Worm (Caenorhabditis elegans) whole organism, L4 larva: ENCODE results near the gene zipt-9.

Experiments used
- F49E8.2 ChIP-seq: sonication (generic microtip); optimal IDR thresholded peaks from 2 replicates; lab custom pipeline; 2016; ENCODE audit warnings: missing compliant biosample characterization, mild to moderate bottlenecking, missing genetic modification characterization, borderline replicate concordance
- T20F7.1 ChIP-seq: fragments of 200-800 bp; sonication (Bioruptor generic); optimal IDR thresholded peaks from 2 replicates; lab custom pipeline; 2018; ENCODE audit warnings: mild to moderate bottlenecking, missing genetic modification characterization, missing compliant biosample characterization
- Y105C5A.15 ChIP-seq: fragments of 200-800 bp; sonication (Bioruptor generic); IDR thresholded peaks from 2 replicates; pipeline ENCODE4 v1.3.6; 2022; ENCODE audit warnings: missing genetic modification characterization, missing compliant biosample characterization
- ZK546.5 ChIP-seq, 2 experiments: sonication (generic microtip); optimal IDR thresholded peaks; 2 replicates each; lab custom pipeline; 2017; ENCODE audit warnings: missing biosample characterization in 2 of 2, missing genetic modification characterization in 2 of 2
- aha-1 ChIP-seq: fragments of 150-350 bp; peaks from one replicate; lab custom pipeline; 2014; ENCODE audit warnings: missing biosample characterization, missing genetic modification characterization
- attf-4 ChIP-seq: sonication (generic microtip); optimal IDR thresholded peaks from 3 replicates; lab custom pipeline; 2017; ENCODE audit warnings: missing biosample characterization, missing genetic modification characterization
- ceh-20 ChIP-seq: fragments of 200-800 bp; sonication (Bioruptor generic); IDR thresholded peaks from 2 replicates; pipeline ENCODE4 v1.3.6; 2022; ENCODE audit warnings: missing genetic modification reagents, missing genetic modification characterization, missing compliant biosample characterization
- ceh-44 ChIP-seq: fragments of 200-800 bp; sonication (Bioruptor generic); IDR thresholded peaks from 2 replicates; pipeline ENCODE4 v1.3.6; 2022; ENCODE audit warnings: missing genetic modification reagents, missing genetic modification characterization, missing compliant biosample characterization
- ces-1 ChIP-seq: fragments of 150-350 bp; sonication (generic microtip); optimal IDR thresholded peaks from 4 replicates; lab custom pipeline; 2014; ENCODE audit warnings: missing biosample characterization, missing genetic modification reagents, missing genetic modification characterization
- cey-2 ChIP-seq: sonication (generic microtip); optimal IDR thresholded peaks from 3 replicates; lab custom pipeline; 2017; ENCODE audit warnings: missing genetic modification characterization, mild to moderate bottlenecking, missing compliant biosample characterization, antibody characterized with exemption, borderline replicate concordance; ENCODE audit not compliant: insufficient read depth
- ctbp-1 ChIP-seq: fragments of 200-800 bp; sonication (Bioruptor generic); IDR thresholded peaks from 2 replicates; pipeline ENCODE4 v1.3.6; 2022; ENCODE audit warnings: missing genetic modification reagents, missing genetic modification characterization, missing compliant biosample characterization
- daf-16 ChIP-seq, 3 experiments: sonication (generic microtip); optimal IDR thresholded peaks; 2 replicates each; lab custom pipeline; 2016 to 2017; ENCODE audit warnings: missing genetic modification characterization in 3 of 3, missing genetic modification reagents in 3 of 3, mild to moderate bottlenecking in 2 of 3, missing compliant biosample characterization in 2 of 3, missing biosample characterization in 1 of 3, moderate library complexity in 1 of 3
- daf-19 ChIP-seq: fragments of 200-800 bp; sonication (Bioruptor generic); conservative IDR thresholded peaks from 2 replicates; pipeline ENCODE4 v1.3.6; 2022; ENCODE audit warnings: missing genetic modification characterization, missing compliant biosample characterization
- dmd-6 ChIP-seq: fragments of 200-800 bp; sonication (Bioruptor generic); IDR thresholded peaks from 2 replicates; pipeline ENCODE4 v1.3.6; 2022; ENCODE audit warnings: missing genetic modification reagents, missing genetic modification characterization, missing compliant biosample characterization
- dmd-9 ChIP-seq: fragments of 200-800 bp; sonication (Bioruptor generic); IDR thresholded peaks from 2 replicates; pipeline ENCODE4 v1.3.6; 2022; ENCODE audit warnings: missing genetic modification reagents, missing genetic modification characterization, missing compliant biosample characterization
- duxl-1 ChIP-seq: sonication (generic microtip); optimal IDR thresholded peaks from 2 replicates; lab custom pipeline; 2016; ENCODE audit warnings: mild to moderate bottlenecking, missing genetic modification characterization, moderate library complexity, missing compliant biosample characterization; ENCODE audit not compliant: poor library complexity
- egl-27 ChIP-seq: sonication (generic microtip); optimal IDR thresholded peaks from 3 replicates; lab custom pipeline; 2017; ENCODE audit warnings: missing biosample characterization, missing genetic modification reagents, missing genetic modification characterization
- fkh-10 ChIP-seq: fragments of 150-350 bp; optimal IDR thresholded peaks from 2 replicates; lab custom pipeline; 2014; ENCODE audit warnings: missing biosample characterization, missing genetic modification reagents, missing genetic modification characterization
- lin-38 ChIP-seq: fragments of 200-800 bp; sonication (Bioruptor generic); IDR thresholded peaks from 2 replicates; pipeline ENCODE4 v1.3.6; 2022; ENCODE audit warnings: missing genetic modification reagents, missing genetic modification characterization, missing compliant biosample characterization
- lin-39 ChIP-seq: fragments of 150-350 bp; optimal IDR thresholded peaks from 2 replicates; lab custom pipeline; 2014; ENCODE audit warnings: missing biosample characterization, missing genetic modification reagents, missing genetic modification characterization
- mdl-1 ChIP-seq, 2 experiments: fragments of 150-350 bp in 1 of 2; sonication (generic microtip) in 1 of 2; optimal IDR thresholded peaks; 2 replicates each; lab custom pipeline; 2014 to 2017; ENCODE audit warnings: missing biosample characterization in 2 of 2, missing genetic modification characterization in 2 of 2
- mdt-29 ChIP-seq: fragments of 200-800 bp; sonication (Bioruptor generic); IDR thresholded peaks from 2 replicates; pipeline ENCODE4 v1.3.6; 2022; ENCODE audit warnings: missing genetic modification reagents, missing genetic modification characterization, missing compliant biosample characterization
- mep-1 ChIP-seq: fragments of 150-350 bp; sonication (generic microtip); optimal IDR thresholded peaks from 3 replicates; lab custom pipeline; 2014; ENCODE audit warnings: missing biosample characterization, missing genetic modification characterization
- nhr-102 ChIP-seq: sonication (generic microtip); optimal IDR thresholded peaks from 2 replicates; lab custom pipeline; 2016; ENCODE audit warnings: mild to moderate bottlenecking, missing genetic modification characterization, moderate library complexity, missing compliant biosample characterization
- nhr-48 ChIP-seq: sonication (generic microtip); optimal IDR thresholded peaks from 2 replicates; lab custom pipeline; 2016; ENCODE audit warnings: mild to moderate bottlenecking, missing genetic modification characterization, missing compliant biosample characterization
- nhr-76 ChIP-seq: fragments of 150-350 bp; optimal IDR thresholded peaks from 2 replicates; lab custom pipeline; 2014; ENCODE audit warnings: missing biosample characterization, missing genetic modification characterization
- pha-4 ChIP-seq, 2 experiments: fragments of 150-350 bp in 1 of 2; fragments of 200-800 bp in 1 of 2; sonication (Bioruptor generic) in 1 of 2; IDR thresholded peaks in 1 of 2; optimal IDR thresholded peaks in 1 of 2; 2 replicates each; pipeline versions ENCODE4 v1.3.6 to Lab custom; 2014 to 2022; ENCODE audit warnings: missing genetic modification characterization in 2 of 2, missing genetic modification reagents in 2 of 2, missing biosample characterization in 1 of 2, missing compliant biosample characterization in 1 of 2
- set-16 ChIP-seq: fragments of 200-800 bp; sonication (Bioruptor generic); IDR thresholded peaks from 2 replicates; pipeline ENCODE4 v1.3.6; 2022; ENCODE audit warnings: missing genetic modification reagents, missing genetic modification characterization, missing compliant biosample characterization
- skn-1 ChIP-seq: fragments of 150-350 bp; optimal IDR thresholded peaks from 2 replicates; lab custom pipeline; 2014; ENCODE audit warnings: missing biosample characterization, missing genetic modification characterization
- spr-3 ChIP-seq: fragments of 200-800 bp; sonication (Bioruptor generic); optimal IDR thresholded peaks from 2 replicates; lab custom pipeline; 2018; ENCODE audit warnings: mild to moderate bottlenecking, missing genetic modification characterization, missing compliant biosample characterization
- tag-97 ChIP-seq: fragments of 200-800 bp; sonication (Bioruptor generic); IDR thresholded peaks from 2 replicates; pipeline ENCODE4 v1.3.6; 2022; ENCODE audit warnings: missing genetic modification characterization, missing compliant biosample characterization
- tra-1 ChIP-seq: fragments of 200-800 bp; sonication (Bioruptor generic); IDR thresholded peaks from 2 replicates; pipeline ENCODE4 v1.3.6; 2022; ENCODE audit warnings: missing genetic modification reagents, missing genetic modification characterization, missing compliant biosample characterization
- unc-39 ChIP-seq: sonication (generic microtip); optimal IDR thresholded peaks from 2 replicates; lab custom pipeline; 2017; ENCODE audit warnings: missing biosample characterization, missing genetic modification characterization
- unc-62 ChIP-seq, 3 experiments: fragments of 150-350 bp in 1 of 3; sonication (generic microtip); optimal IDR thresholded peaks in 2 of 3; peaks in 1 of 3; 1 replicate in 1 of 3; 2 replicates in 2 of 3; lab custom pipeline; 2014 to 2017; ENCODE audit warnings: missing biosample characterization in 3 of 3, missing genetic modification characterization in 3 of 3, missing genetic modification reagents in 3 of 3, missing genotype in 1 of 3
- vab-7 ChIP-seq: fragments of 200-800 bp; sonication (Bioruptor generic); IDR thresholded peaks from 2 replicates; pipeline ENCODE4 v1.3.6; 2022; ENCODE audit warnings: missing genetic modification reagents, missing genetic modification characterization, missing compliant biosample characterization
- zag-1 ChIP-seq: fragments of 150-350 bp; optimal IDR thresholded peaks from 2 replicates; lab custom pipeline; 2014; ENCODE audit warnings: missing biosample characterization, missing genetic modification characterization

The zipt-9 gene

DNA sequence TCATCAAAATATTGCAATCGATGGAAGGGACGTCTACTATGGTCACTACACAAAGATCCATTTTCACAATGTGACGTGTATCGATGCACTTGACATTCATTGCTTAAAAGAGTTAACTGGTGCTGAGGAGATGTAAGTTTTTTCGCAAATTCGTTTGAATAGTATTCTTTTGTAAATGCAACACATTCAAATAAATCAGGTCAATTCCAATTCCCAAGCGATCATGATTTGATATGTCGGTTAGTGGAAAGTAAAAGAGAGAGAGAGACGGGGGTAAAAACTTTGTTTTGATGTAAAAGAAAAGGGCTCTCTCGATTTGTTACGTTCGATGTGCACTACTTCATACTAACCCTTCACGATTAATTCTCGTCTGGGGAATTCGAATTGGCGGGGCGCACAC is 24.8 kb downstream of the zipt-9 start:
- peak in 1 of 2 experiments; percentile 96 for TF ChIP-seq unc-62 (GFP tag; optimal IDR thresholded peaks at IDR 0.05 in 1 of 2; lab: Kevin White, UChicago)
- TF ChIP-seq unc-62 (tag; optimal IDR thresholded peaks at IDR 0.05; lab: Kevin White, UChicago): no peak
- no peak for TF ChIP-seq egl-27 (tag; lab: Kevin White, UChicago)
- no peak for TF ChIP-seq nhr-48 (tag; lab: Kevin White, UChicago)
- no peak for TF ChIP-seq mdt-29

DNA sequence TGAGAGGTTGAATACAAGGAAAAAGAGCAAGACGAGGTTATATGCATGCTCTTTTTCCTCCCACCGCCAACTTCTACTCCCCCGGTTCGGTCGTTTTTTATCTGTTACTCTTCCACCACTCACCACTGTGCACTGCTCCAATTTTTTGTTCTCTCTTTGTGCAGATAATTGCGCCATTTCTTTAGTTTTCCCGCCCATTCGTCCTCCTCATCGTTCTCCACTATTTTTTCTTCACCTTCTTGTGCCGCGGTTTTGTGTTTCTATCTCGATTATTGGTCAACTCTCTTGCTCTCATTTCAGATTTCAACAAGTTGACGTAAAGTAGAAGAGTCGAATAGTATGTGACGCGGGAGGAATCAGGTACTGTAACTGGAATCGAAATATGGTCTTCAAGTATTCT is 25.5 kb downstream of the zipt-9 start, which contains the start of gene T01D3.1:
TSS of gene T01D3.1 (plus strand) at position 301 of the 400 bp plus-strand sequence.
- peak in 1 of 2 experiments; percentile 58 for TF ChIP-seq unc-62 (GFP tag; optimal IDR thresholded peaks at IDR 0.05 in 1 of 2; lab: Kevin White, UChicago)
- TF ChIP-seq unc-62 (tag; optimal IDR thresholded peaks at IDR 0.05; lab: Kevin White, UChicago): no peak
- no peak for TF ChIP-seq mdl-1 (tag; optimal IDR thresholded peaks at IDR 0.05; lab: Kevin White, UChicago)
- TF ChIP-seq cey-2 (tag; lab: Kevin White, UChicago): no peak
- TF ChIP-seq lin-39 (tag; lab: Kevin White, UChicago): no peak

ce11 chrV:13687504-13687903 is 27.6 kb downstream of the zipt-9 start:
- no peak for TF ChIP-seq skn-1
- peak; percentile 69 for TF ChIP-seq aha-1 (tag; lab: Kevin White, UChicago)
- peak in 1 of 2 experiments; percentile 92 for TF ChIP-seq unc-62 (GFP tag; optimal IDR thresholded peaks at IDR 0.05 in 1 of 2; lab: Kevin White, UChicago)
- no peak for TF ChIP-seq unc-62 (tag; optimal IDR thresholded peaks at IDR 0.05; lab: Kevin White, UChicago)

ce11 chrV:13686513-13686912 is 28.6 kb downstream of the zipt-9 start:
- no peak for TF ChIP-seq tag-97 (GFP tag; lab: Robert Waterston, UW)

ce11 chrV:13681445-13681844 is 33.6 kb downstream of the zipt-9 start:
- TF ChIP-seq daf-19 (GFP tag; lab: Robert Waterston, UW) (no peak), tra-1 (GFP tag; lab: Robert Waterston, UW) (no peak), set-16 (GFP tag; lab: Robert Waterston, UW) (no peak), ceh-20 (GFP tag; lab: Robert Waterston, UW) (no peak), T20F7.1 (no peak), ces-1 (peak; percentile 54), zag-1 (no peak), lin-38 (GFP tag; lab: Robert Waterston, UW) (0 out of 2 replicates have a peak, but pooled peaks have one; percentile 23), mep-1 (tag; lab: Kevin White, UChicago) (no peak), nhr-76 (tag; lab: Kevin White, UChicago) (no peak), daf-16 (GFP tag; optimal IDR thresholded peaks at IDR 0.05; lab: Kevin White, UChicago) (no peak), daf-16 (tag; optimal IDR thresholded peaks at IDR 0.05; lab: Kevin White, UChicago) (no peak), spr-3 (GFP tag; lab: Kevin White, UChicago) (no peak), attf-4 (tag; lab: Kevin White, UChicago) (no peak), ceh-44 (no peak), ctbp-1 (GFP tag; lab: Robert Waterston, UW) (0 out of 2 replicates have a peak, but pooled peaks have one; percentile 10), fkh-10 (GFP tag; lab: Kevin White, UChicago) (peak; percentile 53), unc-39 (tag; lab: Kevin White, UChicago) (no peak)
- TF ChIP-seq, all 104 proteins: peak for 4

- TF ChIP-seq aha-1 (tag; lab: Kevin White, UChicago) (peak; percentile 96), Y105C5A.15 (no peak)
Measured at ce11 chrV:13679859-13680258, 35.2 kb downstream of the zipt-9 start.

DNA sequence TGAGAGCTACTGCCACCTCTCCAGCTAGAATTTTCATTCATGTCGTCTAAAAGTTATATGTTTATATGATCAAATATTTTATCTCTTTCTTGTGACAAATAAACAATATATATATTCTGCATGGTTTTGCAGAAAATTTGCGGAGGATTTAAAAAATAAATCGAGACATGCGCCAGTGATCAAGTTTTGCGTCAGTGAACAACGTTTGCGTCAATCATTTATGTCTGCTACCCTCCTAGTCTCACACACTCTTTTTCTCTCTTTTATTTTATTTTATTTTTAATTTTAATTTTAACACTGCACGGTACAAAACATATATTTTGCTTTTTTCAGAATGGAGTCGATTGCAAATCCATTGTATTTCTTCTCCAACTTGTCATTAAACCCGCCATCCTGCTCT is 36.5 kb downstream of the zipt-9 start, which contains the start of the genes tag-65 and ccz-1:
TSS of gene tag-65 (minus strand) at position 46 of the 400 bp plus-strand sequence.
TSS of gene ccz-1 (plus strand) at position 334 of the 400 bp plus-strand sequence.
- TF ChIP-seq F49E8.2 (tag; lab: Kevin White, UChicago): peak; percentile 72
- TF ChIP-seq skn-1: no peak
- no peak for TF ChIP-seq ceh-44
- peak; percentile 75 for TF ChIP-seq duxl-1 (tag; lab: Kevin White, UChicago)
- TF ChIP-seq dmd-9: no peak
- TF ChIP-seq attf-4 (tag; lab: Kevin White, UChicago): no peak
- TF ChIP-seq nhr-102 (tag; lab: Kevin White, UChicago): peak; percentile 85
- peak; percentile 70; the same call in 1 of the 2 replicates for TF ChIP-seq ceh-20 (GFP tag; lab: Robert Waterston, UW)
- TF ChIP-seq ZK546.5 (tag; optimal IDR thresholded peaks at IDR 0.05; lab: Kevin White, UChicago): no peak
- TF ChIP-seq pha-4 (GFP tag; IDR thresholded peaks at IDR 0.05; lab: Robert Waterston, UW): peak; percentile 71
- TF ChIP-seq pha-4 (tag; optimal IDR thresholded peaks at IDR 0.05; lab: Kevin White, UChicago): no peak
- peak; percentile 85 for TF ChIP-seq T20F7.1
- TF ChIP-seq vab-7 (GFP tag; lab: Robert Waterston, UW): no peak
- peak; percentile 22 to 69 for TF ChIP-seq daf-16 (GFP tag; optimal IDR thresholded peaks at IDR 0.05; lab: Kevin White, UChicago)
- no peak for TF ChIP-seq daf-16 (tag; optimal IDR thresholded peaks at IDR 0.05; lab: Kevin White, UChicago)
- TF ChIP-seq dmd-6 (GFP tag; lab: Robert Waterston, UW): peak; percentile 81
